Worm (Caenorhabditis elegans) whole organism, early embryonic: ENCODE measurements around the gene egl-47.

ENCODE experiments used
- B0310.2 ChIP-seq: sonication (generic microtip); optimal IDR thresholded peaks from 2 replicates; lab custom pipeline; 2016; ENCODE audit warnings: mild to moderate bottlenecking, missing genetic modification characterization, missing compliant biosample characterization
- F13C5.2 ChIP-seq: sonication (generic microtip); optimal IDR thresholded peaks from 2 replicates; lab custom pipeline; 2017; ENCODE audit warnings: mild to moderate bottlenecking, missing genetic modification characterization, inconsistent platforms, missing compliant biosample characterization
- aly-1 ChIP-seq: sonication (generic microtip); optimal IDR thresholded peaks from 2 replicates; lab custom pipeline; 2016; ENCODE audit warnings: missing genetic modification characterization, missing compliant biosample characterization
- ama-1 ChIP-seq: fragments of 150-350 bp; optimal IDR thresholded peaks from 2 replicates; lab custom pipeline; 2014
- ceh-13 ChIP-seq: fragments of 200-800 bp; sonication (Bioruptor generic); optimal IDR thresholded peaks from 2 replicates; lab custom pipeline; 2018; ENCODE audit warnings: mild to moderate bottlenecking, missing genetic modification characterization, missing compliant biosample characterization
- ceh-36 ChIP-seq: sonication (generic microtip); optimal IDR thresholded peaks from 2 replicates; lab custom pipeline; 2016; ENCODE audit warnings: missing genetic modification characterization, inconsistent platforms, missing compliant biosample characterization
- ets-7 ChIP-seq: sonication (generic microtip); optimal IDR thresholded peaks from 2 replicates; lab custom pipeline; 2016; ENCODE audit warnings: missing genotype, missing genetic modification characterization, missing compliant biosample characterization
- flt-1 ChIP-seq: fragments of 200-800 bp; sonication (Bioruptor generic); IDR thresholded peaks from 2 replicates; pipeline ENCODE4 v1.3.6; 2022; ENCODE audit warnings: missing genetic modification characterization, missing compliant biosample characterization
- hmbx-1 ChIP-seq: sonication (generic microtip); optimal IDR thresholded peaks from 2 replicates; lab custom pipeline; 2016; ENCODE audit warnings: mild to moderate bottlenecking, missing genetic modification characterization, missing compliant biosample characterization
- hmg-4 ChIP-seq: fragments of 200-800 bp; sonication (Bioruptor generic); optimal IDR thresholded peaks from 2 replicates; lab custom pipeline; 2018; ENCODE audit warnings: mild to moderate bottlenecking, missing genetic modification characterization, missing compliant biosample characterization
- hnd-1 ChIP-seq: sonication (generic microtip); optimal IDR thresholded peaks from 2 replicates; lab custom pipeline; 2016; ENCODE audit warnings: missing genetic modification characterization, missing compliant biosample characterization
- pes-1 ChIP-seq: fragments of 200-800 bp; sonication (Bioruptor generic); IDR thresholded peaks from 2 replicates; pipeline ENCODE4 v1.3.6; 2022; ENCODE audit warnings: missing genetic modification reagents, missing genetic modification characterization, missing compliant biosample characterization
- scrt-1 ChIP-seq: fragments of 200-800 bp; sonication (Bioruptor generic); IDR thresholded peaks from 2 replicates; pipeline ENCODE4 v1.3.6; 2022; ENCODE audit warnings: missing genetic modification characterization, missing compliant biosample characterization
- sea-1 ChIP-seq: fragments of 200-800 bp; sonication (Bioruptor generic); conservative IDR thresholded peaks from 2 replicates; pipeline ENCODE4 v1.3.6; 2022; ENCODE audit warnings: missing genetic modification characterization, missing compliant biosample characterization
- tbx-11 ChIP-seq: fragments of 200-800 bp; sonication (Bioruptor generic); IDR thresholded peaks from 2 replicates; pipeline ENCODE4 v1.3.6; 2022; ENCODE audit warnings: missing genetic modification characterization, missing compliant biosample characterization
- tbx-37 ChIP-seq: fragments of 200-800 bp; sonication (Bioruptor generic); conservative IDR thresholded peaks from 2 replicates; pipeline ENCODE4 v1.3.6; 2022; ENCODE audit warnings: missing genetic modification reagents, missing genetic modification characterization, missing compliant biosample characterization
- tra-4 ChIP-seq: sonication (generic microtip); optimal IDR thresholded peaks from 2 replicates; lab custom pipeline; 2017; ENCODE audit warnings: missing genetic modification characterization, missing compliant biosample characterization

Gene egl-47

DNA sequence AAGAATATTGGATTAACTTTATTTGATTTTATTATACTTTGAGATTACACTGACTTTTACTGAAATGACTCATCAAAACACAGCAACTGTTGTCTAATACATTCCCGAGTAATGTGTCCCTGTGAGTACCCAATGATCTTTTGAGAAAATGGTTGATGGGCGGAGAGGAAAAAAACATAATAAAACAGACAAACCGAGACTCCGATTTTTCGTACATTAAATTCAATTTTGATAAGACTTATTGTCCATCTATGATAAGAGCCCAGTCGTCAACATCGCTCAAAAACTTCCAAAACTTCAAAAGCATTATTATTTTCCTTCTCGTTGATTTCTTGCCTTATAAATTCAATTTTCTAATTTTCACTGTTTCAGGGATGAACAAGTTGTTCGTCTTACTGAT is 51.5 kb downstream of the egl-47 start, which contains the start of gene ttr-46:
ttr-46 (plus strand) TSS at position 373 of the 400 bp plus-strand sequence.
- TF ChIP-seq ceh-13 (no peak), ceh-36 (no peak), flt-1 (GFP tag; lab: Robert Waterston, UW) (no peak), hmg-4 (no peak), aly-1 (no peak), scrt-1 (GFP tag; lab: Robert Waterston, UW) (no peak), tra-4 (no peak)

- TF ChIP-seq ama-1 (lab: Kevin White, UChicago) (no peak), tbx-37 (no peak), pes-1 (GFP tag; lab: Robert Waterston, UW) (no peak), F13C5.2 (tag; lab: Kevin White, UChicago) (no peak), sea-1 (GFP tag; lab: Robert Waterston, UW) (no peak), hmbx-1 (tag; lab: Kevin White, UChicago) (no peak), ceh-13 (no peak), tbx-11 (no peak), flt-1 (GFP tag; lab: Robert Waterston, UW) (no peak), scrt-1 (GFP tag; lab: Robert Waterston, UW) (no peak), ets-7 (tag; lab: Kevin White, UChicago) (no peak), hnd-1 (tag; lab: Kevin White, UChicago) (no peak), aly-1 (no peak), hmg-4 (no peak), ceh-36 (no peak), B0310.2 (tag; lab: Kevin White, UChicago) (no peak)
Observed at ce11 chrV:9952396-9952795, 53.0 kb downstream of the egl-47 start, which contains the start of gene mam-5. Gene mam-5, plus strand, starts transcription at chrV:9952699.
